Worm (Caenorhabditis elegans) whole organism, midembryonic: ENCODE results near the gene Y69H2.3.
"Not testable (repeated sequence)": the region's sequence is repeated elsewhere in the genome, so short reads cannot be mapped to it uniquely, and the experiment has no call there.

Source experiments
- T22C8.4 ChIP-seq: fragments of 200-800 bp; sonication (Bioruptor generic); IDR thresholded peaks from 2 replicates; pipeline ENCODE4 v1.3.6; 2022; ENCODE audit warnings: missing genetic modification characterization, missing compliant biosample characterization
- klf-2 ChIP-seq: fragments of 200-800 bp; sonication (Bioruptor generic); conservative IDR thresholded peaks from 2 replicates; pipeline ENCODE4 v1.3.6; 2022; ENCODE audit warnings: missing genetic modification reagents, missing genetic modification characterization, missing compliant biosample characterization
- tab-1 ChIP-seq: fragments of 200-800 bp; sonication (Bioruptor generic); IDR thresholded peaks from 2 replicates; pipeline ENCODE4 v1.3.6; 2022; ENCODE audit warnings: missing genetic modification characterization, missing compliant biosample characterization
- ztf-23 ChIP-seq: fragments of 200-800 bp; sonication (Bioruptor generic); IDR thresholded peaks from 2 replicates; pipeline ENCODE4 v1.3.6; 2022; ENCODE audit warnings: missing genetic modification reagents, missing genetic modification characterization, missing compliant biosample characterization

DNA sequence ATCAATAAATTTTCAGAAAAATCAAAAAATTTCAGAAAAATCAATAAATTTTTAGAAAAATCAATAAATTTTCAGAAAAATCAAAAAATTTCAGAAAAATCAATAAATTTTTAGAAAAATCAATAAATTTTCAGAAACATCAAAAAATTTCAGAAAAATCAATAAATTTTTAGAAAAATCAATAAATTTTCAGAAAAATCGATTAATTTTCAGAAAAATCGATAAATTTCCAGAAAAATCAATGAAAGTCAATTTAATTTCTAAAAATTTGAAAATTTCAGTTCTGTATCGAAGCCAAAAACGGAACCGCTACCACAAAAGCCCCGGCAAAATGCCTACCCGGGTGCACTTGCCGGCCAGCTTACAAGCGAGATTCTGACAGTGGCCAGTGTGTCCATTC, 11.5 kb upstream of the Y69H2.3 start:
- TF ChIP-seq ztf-23 (GFP tag; lab: Robert Waterston, UW); tab-1; klf-2 (GFP tag; lab: Robert Waterston, UW): not testable (repeated sequence)
- peak; percentile 60 for TF ChIP-seq T22C8.4 (GFP tag; lab: Robert Waterston, UW)
